Fruit fly (Drosophila melanogaster): ENCODE results near the gene CG4766.
A peak's percentile ranks its signal among the peaks of the same experiment; 100 is the strongest.

dm6 chrX:6020254-6020653 lies 19.7 kb upstream of the CG4766 start:
- TF ChIP-seq jim (GFP tag; optimal IDR thresholded peaks at IDR 0.05) (no peak), br (GFP tag; optimal IDR thresholded peaks at IDR 0.05) (peak; percentile 86), rgr (GFP tag; optimal IDR thresholded peaks at IDR 0.05) (peak; percentile 81), Dfd (GFP tag; optimal IDR thresholded peaks at IDR 0.05) (no peak), Myc (optimal IDR thresholded peaks at IDR 0.05) (no peak), OdsH (GFP tag; optimal IDR thresholded peaks at IDR 0.05) (peak; percentile 78), pan (optimal IDR thresholded peaks at IDR 0.05) (no peak), ey (GFP tag; optimal IDR thresholded peaks at IDR 0.05) (peak; percentile 86), lola (GFP tag; optimal IDR thresholded peaks at IDR 0.05) (no peak), HLH106 (tag; optimal IDR thresholded peaks at IDR 0.05) (peak; percentile 85)
